Fruit fly (Drosophila melanogaster): Measurements from ENCODE around the gene P5cr.

Gene P5cr

DNA sequence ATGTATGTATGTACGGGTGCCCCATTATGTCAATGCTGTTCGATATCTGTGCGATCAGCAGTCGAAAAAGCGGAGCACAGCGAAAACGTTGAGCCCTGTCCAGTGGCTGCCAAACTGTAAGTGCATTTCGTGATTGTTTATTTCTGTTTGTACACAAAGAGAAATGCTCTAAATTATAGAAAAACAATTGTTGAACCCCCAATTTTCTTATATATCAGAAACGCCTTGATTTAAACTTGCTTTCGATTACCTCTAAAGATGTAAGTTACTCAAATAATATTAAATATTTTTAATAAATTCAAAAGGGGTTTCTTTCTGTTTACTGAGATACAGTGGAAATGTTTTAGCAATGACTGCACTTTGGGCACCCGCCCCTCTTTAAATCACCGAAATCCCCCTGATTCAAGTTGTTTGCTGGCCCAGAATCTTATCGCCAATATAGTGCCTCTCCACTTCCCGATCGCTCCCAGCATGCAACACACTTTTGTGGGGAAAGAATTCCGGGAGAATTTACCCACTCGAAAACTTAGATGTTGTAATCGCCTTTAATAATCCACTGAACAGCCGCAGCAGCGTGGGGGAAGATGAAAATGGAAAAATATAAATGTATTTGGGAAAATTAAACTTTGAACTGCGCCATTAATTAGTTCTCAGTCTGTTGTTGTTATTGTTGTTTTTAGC lies 13.8 kb upstream of the P5cr start:
- TF ChIP-seq CG8159 (tag; optimal IDR thresholded peaks at IDR 0.05): no peak
- peak; percentile 36 for TF ChIP-seq CG12605 (GFP tag; IDR thresholded peaks at IDR 0.05)
- TF ChIP-seq Pif1B (GFP tag; optimal IDR thresholded peaks at IDR 0.05): no peak
- no peak for TF ChIP-seq EcR (GFP tag; optimal IDR thresholded peaks at IDR 0.05)
- TF ChIP-seq CG32121 (GFP tag; IDR thresholded peaks at IDR 0.05): peak; percentile 62
- TF ChIP-seq CG17806 (tag; optimal IDR thresholded peaks at IDR 0.05): peak; percentile 9
- no peak for TF ChIP-seq Pif1A (GFP tag; optimal IDR thresholded peaks at IDR 0.05)
- peak; percentile 29 for TF ChIP-seq CG8301 (tag; optimal IDR thresholded peaks at IDR 0.05)
- TF ChIP-seq Ets98B (GFP tag; IDR thresholded peaks at IDR 0.05): peak; percentile 68; the same call in 1 of the 2 replicates
- 0 out of 2 replicates have a peak, but pooled peaks have one; percentile 16 for TF ChIP-seq rn (GFP tag; IDR thresholded peaks at IDR 0.05)
- TF ChIP-seq CG4496 (GFP tag; IDR thresholded peaks at IDR 0.05): peak; percentile 56; the same call in 1 of the 3 replicates
- no peak for TF ChIP-seq gl (tag; optimal IDR thresholded peaks at IDR 0.05)
- peak; percentile 16 for TF ChIP-seq CG9948 (tag; optimal IDR thresholded peaks at IDR 0.05)
- TF ChIP-seq CG34367 (tag; optimal IDR thresholded peaks at IDR 0.05): no peak

- no peak for TF ChIP-seq Snoo (tag; optimal IDR thresholded peaks at IDR 0.05)
- no peak for TF ChIP-seq CG32121 (GFP tag; IDR thresholded peaks at IDR 0.05)
- TF ChIP-seq CG13204 (GFP tag; optimal IDR thresholded peaks at IDR 0.05): no peak
- no peak for TF ChIP-seq Pif1A (GFP tag; optimal IDR thresholded peaks at IDR 0.05)
- no peak for TF ChIP-seq rn (GFP tag; IDR thresholded peaks at IDR 0.05)
- no peak for TF ChIP-seq D1 (tag; optimal IDR thresholded peaks at IDR 0.05)
- no peak for TF ChIP-seq CG8301 (tag; optimal IDR thresholded peaks at IDR 0.05)
- no peak for TF ChIP-seq CG34367 (tag; optimal IDR thresholded peaks at IDR 0.05)
- no peak for TF ChIP-seq EcR (GFP tag; optimal IDR thresholded peaks at IDR 0.05)
- TF ChIP-seq CG9948 (tag; optimal IDR thresholded peaks at IDR 0.05): no peak
- TF ChIP-seq CG12605 (GFP tag; IDR thresholded peaks at IDR 0.05): no peak
- no peak for TF ChIP-seq Ets98B (GFP tag; IDR thresholded peaks at IDR 0.05)
- no peak for TF ChIP-seq gl (tag; optimal IDR thresholded peaks at IDR 0.05)
- no peak for TF ChIP-seq CG8159 (tag; optimal IDR thresholded peaks at IDR 0.05)
- no peak for TF ChIP-seq CG17806 (tag; optimal IDR thresholded peaks at IDR 0.05)
- TF ChIP-seq CG14655 (GFP tag; optimal IDR thresholded peaks at IDR 0.05): no peak
- TF ChIP-seq CG4496 (GFP tag; IDR thresholded peaks at IDR 0.05): no peak
- no peak for TF ChIP-seq fd96Ca (GFP tag; IDR thresholded peaks at IDR 0.05)
- no peak for TF ChIP-seq CG10348 (GFP tag; IDR thresholded peaks at IDR 0.05)
- no peak for TF ChIP-seq Pif1B (GFP tag; optimal IDR thresholded peaks at IDR 0.05)
Observed at dm6 chr3R:19015423-19015810, 13.3 kb upstream of the P5cr start.

dm6 chr3R:19017318-19018043 lies 11.2 kb upstream of the P5cr start:
- TF ChIP-seq CG14655 (GFP tag; optimal IDR thresholded peaks at IDR 0.05): no peak
- TF ChIP-seq CG13204 (GFP tag; optimal IDR thresholded peaks at IDR 0.05): peak; percentile 94
- no peak for TF ChIP-seq Pif1A (GFP tag; optimal IDR thresholded peaks at IDR 0.05)
- no peak for TF ChIP-seq Pif1B (GFP tag; optimal IDR thresholded peaks at IDR 0.05)
- TF ChIP-seq gl (tag; optimal IDR thresholded peaks at IDR 0.05): no peak
- peak; percentile 20 for TF ChIP-seq EcR (GFP tag; optimal IDR thresholded peaks at IDR 0.05)
- TF ChIP-seq Ets98B (GFP tag; IDR thresholded peaks at IDR 0.05): no peak

DNA sequence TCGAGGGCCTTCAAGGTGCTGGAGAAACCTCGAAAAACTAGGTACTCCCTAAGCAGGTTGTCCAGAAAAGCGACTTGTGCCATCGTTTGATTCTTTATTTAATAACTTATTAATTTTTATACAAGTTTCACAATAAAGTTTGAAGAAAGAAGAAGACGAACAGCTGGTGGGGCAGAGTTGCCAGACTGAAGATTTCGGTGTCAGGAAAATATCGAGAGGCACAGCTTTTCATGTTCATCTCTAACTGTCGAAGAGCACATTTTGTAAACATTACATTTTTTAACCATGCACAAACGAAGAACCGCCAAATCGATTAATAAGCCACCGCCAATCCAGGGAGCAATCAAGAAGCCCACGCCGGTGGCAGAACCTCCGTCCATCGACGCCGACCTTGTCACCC lies 4.9 kb upstream of the P5cr start, which contains the start of the genes CG6005 and CG14286:
Gene CG6005, minus strand, starts transcription at position 169 of the 400 bp plus-strand sequence.
Gene CG14286, plus strand, starts transcription at position 231 of the 400 bp plus-strand sequence.
- TF ChIP-seq CG14655 (GFP tag; optimal IDR thresholded peaks at IDR 0.05) (no peak), CG34367 (tag; optimal IDR thresholded peaks at IDR 0.05) (no peak), CG4496 (GFP tag; IDR thresholded peaks at IDR 0.05) (peak; percentile 70), CG15710 (tag; optimal IDR thresholded peaks at IDR 0.05) (peak; percentile 13), Ets98B (GFP tag; IDR thresholded peaks at IDR 0.05) (peak; percentile 45), CG12605 (GFP tag; IDR thresholded peaks at IDR 0.05) (no peak), CG13204 (GFP tag; optimal IDR thresholded peaks at IDR 0.05) (no peak), gl (tag; optimal IDR thresholded peaks at IDR 0.05) (no peak), CG9948 (tag; optimal IDR thresholded peaks at IDR 0.05) (no peak), CG32121 (GFP tag; IDR thresholded peaks at IDR 0.05) (peak; percentile 32; the same call in 1 of the 2 replicates), fd96Ca (GFP tag; IDR thresholded peaks at IDR 0.05) (0 out of 3 replicates have a peak, but pooled peaks have one; percentile 32), D1 (tag; optimal IDR thresholded peaks at IDR 0.05) (no peak), CG8301 (tag; optimal IDR thresholded peaks at IDR 0.05) (no peak)

- TF ChIP-seq CG32121 (GFP tag; IDR thresholded peaks at IDR 0.05) (peak; percentile 22; the same call in 1 of the 2 replicates), Pif1A (GFP tag; optimal IDR thresholded peaks at IDR 0.05) (no peak)
Observed at dm6 chr3R:19024761-19025160, 4.0 kb upstream of the P5cr start, which contains the start of gene CG14285. Gene CG14285 (plus strand): TSS chr3R:19025099.

- no peak for TF ChIP-seq fd96Ca (GFP tag; IDR thresholded peaks at IDR 0.05)
- TF ChIP-seq Snoo (tag; optimal IDR thresholded peaks at IDR 0.05): no peak
Observed at dm6 chr3R:19027165-19027564, 1.6 kb upstream of the P5cr start, which contains the start of gene NP15.6. Gene NP15.6 (plus strand): TSS chr3R:19027368.
